Fruit fly (Drosophila melanogaster) whole organism: Measurements from ENCODE around the gene CG14605.

Source experiments
- pan ChIP-seq: fragments of >200 bp; optimal IDR thresholded peaks from 2 replicates; lab custom pipeline; 2017
- psq ChIP-seq: fragments of >200 bp; optimal IDR thresholded peaks from 2 replicates; lab custom pipeline; 2017

dm6 chr3R:7259554-7259953 is 40.0 kb upstream of the CG14605 start:
- TF ChIP-seq psq (lab: Kevin White, UChicago) (no peak), pan (lab: Kevin White, UChicago) (no peak)
